Fruit fly (Drosophila melanogaster): Measurements from ENCODE around the gene mus304.

The mus304 gene

dm6 chr3L:18112669-18113068, 3.1 kb downstream of the mus304 start, which contains the start of the genes CG32195 and CG7341 (continued):
- TF ChIP-seq salm (tag; optimal IDR thresholded peaks at IDR 0.05) (no peak), Trl (optimal IDR thresholded peaks at IDR 0.05) (no peak), Trl (GFP tag; optimal IDR thresholded peaks at IDR 0.05) (no peak), CG2116 (GFP tag; optimal IDR thresholded peaks at IDR 0.05) (peak; percentile 76), sim (GFP tag; IDR thresholded peaks at IDR 0.05) (no peak), CG9437 (GFP tag; optimal IDR thresholded peaks at IDR 0.05) (no peak), pan (optimal IDR thresholded peaks at IDR 0.05) (no peak), pan (GFP tag; optimal IDR thresholded peaks at IDR 0.05 in 1 of 2, IDR thresholded peaks at IDR 0.05 in 1 of 2) (no peak), Dfd (GFP tag; optimal IDR thresholded peaks at IDR 0.05) (no peak), CG7556 (GFP tag; optimal IDR thresholded peaks at IDR 0.05) (no peak), ken (GFP tag; IDR thresholded peaks at IDR 0.05) (no peak), tio (GFP tag; optimal IDR thresholded peaks at IDR 0.05) (no peak), amos (GFP tag; IDR thresholded peaks at IDR 0.05; ENCODE audit: partially characterized antibody) (peak; percentile 68; the same call in 1 of the 2 replicates), nom (GFP tag; optimal IDR thresholded peaks at IDR 0.05) (no peak), Ets97D (GFP tag; optimal IDR thresholded peaks at IDR 0.05) (no peak), CG8281 (tag; optimal IDR thresholded peaks at IDR 0.05) (no peak), CG7357 (GFP tag; IDR thresholded peaks at IDR 0.05) (no peak), Blimp-1 (GFP tag; optimal IDR thresholded peaks at IDR 0.05) (no peak), CG15601 (tag; optimal IDR thresholded peaks at IDR 0.05) (peak; percentile 21), CG10543 (GFP tag; optimal IDR thresholded peaks at IDR 0.05) (no peak), Lim3 (GFP tag; IDR thresholded peaks at IDR 0.05) (no peak), cato (GFP tag; optimal IDR thresholded peaks at IDR 0.05; ENCODE audit: borderline replicate concordance) (no peak), Opbp (GFP tag; IDR thresholded peaks at IDR 0.05; ENCODE audit: partially characterized antibody) (peak; percentile 60; the same call in 2 of the 3 replicates), so (GFP tag; IDR thresholded peaks at IDR 0.05) (no peak), B-H1 (GFP tag; IDR thresholded peaks at IDR 0.05) (no peak), trem (tag; optimal IDR thresholded peaks at IDR 0.05) (peak; percentile 25), Deaf1 (tag; optimal IDR thresholded peaks at IDR 0.05) (no peak), disco-r (GFP tag; optimal IDR thresholded peaks at IDR 0.05) (no peak), Atf-2 (GFP tag; optimal IDR thresholded peaks at IDR 0.05) (no peak), chm (GFP tag; IDR thresholded peaks at IDR 0.05) (no peak), Ssrp (tag; optimal IDR thresholded peaks at IDR 0.05) (no peak), tgo (GFP tag; IDR thresholded peaks at IDR 0.05) (no peak), H15 (GFP tag; IDR thresholded peaks at IDR 0.05) (no peak), CG10274 (GFP tag; optimal IDR thresholded peaks at IDR 0.05) (no peak), CG17361 (GFP tag; IDR thresholded peaks at IDR 0.05) (no peak), Eip74EF (GFP tag; optimal IDR thresholded peaks at IDR 0.05) (no peak), CG1832 (GFP tag; optimal IDR thresholded peaks at IDR 0.05) (no peak), CG4730 (GFP tag; IDR thresholded peaks at IDR 0.05) (no peak), Dbx (GFP tag; IDR thresholded peaks at IDR 0.05) (no peak), CG17829 (tag; optimal IDR thresholded peaks at IDR 0.05) (peak; percentile 24), dmrt99B (tag; optimal IDR thresholded peaks at IDR 0.05) (no peak), Sin3A (optimal IDR thresholded peaks at IDR 0.05) (no peak), CG15514 (GFP tag; optimal IDR thresholded peaks at IDR 0.05) (peak; percentile 99), CG13424 (tag; optimal IDR thresholded peaks at IDR 0.05) (no peak), Ravus (GFP tag; IDR thresholded peaks at IDR 0.05) (no peak), CG17568 (GFP tag; optimal IDR thresholded peaks at IDR 0.05) (peak; percentile 26), CG14710 (tag; optimal IDR thresholded peaks at IDR 0.05) (peak; percentile 21), ind (GFP tag; optimal IDR thresholded peaks at IDR 0.05) (no peak), vvl (GFP tag; IDR thresholded peaks at IDR 0.05) (no peak), jigr1 (GFP tag; IDR thresholded peaks at IDR 0.05) (no peak), crol (GFP tag; IDR thresholded peaks at IDR 0.05) (no peak), sna (GFP tag; IDR thresholded peaks at IDR 0.05; ENCODE audit: partially characterized antibody) (peak; percentile 83)
